Worm (Caenorhabditis elegans) whole organism, L3 larva: ENCODE results near the gene idh-2.

Experiments
- R02D3.7 ChIP-seq: fragments of 150-350 bp; optimal IDR thresholded peaks from 2 replicates; lab custom pipeline; 2014; ENCODE audit warnings: missing biosample characterization, missing genetic modification characterization
- ama-1 ChIP-seq: fragments of 150-350 bp; optimal IDR thresholded peaks from 2 replicates; lab custom pipeline; 2018
- ceh-16 ChIP-seq: sonication (generic microtip); optimal IDR thresholded peaks from 2 replicates; lab custom pipeline; 2017; ENCODE audit warnings: missing biosample characterization, missing genetic modification characterization
- ceh-28 ChIP-seq: fragments of 150-350 bp; optimal IDR thresholded peaks from 2 replicates; lab custom pipeline; 2014; ENCODE audit warnings: missing biosample characterization, missing genetic modification reagents, missing genetic modification characterization
- ceh-82 ChIP-seq: fragments of 150-350 bp; optimal IDR thresholded peaks from 2 replicates; lab custom pipeline; 2014; ENCODE audit warnings: missing biosample characterization, missing genetic modification characterization
- ceh-9 ChIP-seq: sonication (generic microtip); optimal IDR thresholded peaks from 2 replicates; lab custom pipeline; 2018; ENCODE audit warnings: missing biosample characterization, missing genetic modification characterization
- daf-12 ChIP-seq: fragments of 150-350 bp; optimal IDR thresholded peaks from 2 replicates; lab custom pipeline; 2014; ENCODE audit warnings: missing biosample characterization, missing genetic modification reagents, missing genetic modification characterization
- egl-27 ChIP-seq: sonication (generic microtip); optimal IDR thresholded peaks from 4 replicates; lab custom pipeline; 2017; ENCODE audit warnings: missing biosample characterization, missing genetic modification reagents, missing genetic modification characterization
- egl-5 ChIP-seq: fragments of 150-350 bp; optimal IDR thresholded peaks from 2 replicates; lab custom pipeline; 2017; ENCODE audit warnings: missing biosample characterization, missing genetic modification reagents, missing genetic modification characterization, inconsistent platforms
- elt-1 ChIP-seq: fragments of 150-350 bp; optimal IDR thresholded peaks from 2 replicates; lab custom pipeline; 2014; ENCODE audit warnings: missing biosample characterization, missing genetic modification characterization
- elt-2 ChIP-seq: sonication (generic microtip); optimal IDR thresholded peaks from 2 replicates; lab custom pipeline; 2016; ENCODE audit warnings: missing genetic modification reagents, mild to moderate bottlenecking, missing genetic modification characterization, missing compliant biosample characterization
- elt-3 ChIP-seq, 3 experiments: fragments of 150-350 bp in 1 of 3; sonication (generic microtip) in 2 of 3; optimal IDR thresholded peaks; 2 replicates in 2 of 3; 4 replicates in 1 of 3; lab custom pipeline; 2014 to 2017; ENCODE audit warnings: missing biosample characterization in 3 of 3, missing genetic modification characterization in 3 of 3
- fkh-10 ChIP-seq: sonication (generic microtip); optimal IDR thresholded peaks from 2 replicates; lab custom pipeline; 2017; ENCODE audit warnings: missing biosample characterization, missing genetic modification reagents, missing genetic modification characterization
- fkh-2 ChIP-seq: fragments of 150-350 bp; optimal IDR thresholded peaks from 2 replicates; lab custom pipeline; 2014; ENCODE audit warnings: missing biosample characterization, missing genetic modification reagents, missing genetic modification characterization
- fos-1 ChIP-seq: fragments of 150-350 bp; optimal IDR thresholded peaks from 2 replicates; lab custom pipeline; 2014; ENCODE audit warnings: missing biosample characterization, missing genetic modification characterization
- hmg-11 ChIP-seq: sonication (generic microtip); optimal IDR thresholded peaks from 2 replicates; lab custom pipeline; 2016; ENCODE audit warnings: missing genetic modification characterization, missing compliant biosample characterization
- jun-1 ChIP-seq: fragments of 150-350 bp; optimal IDR thresholded peaks from 2 replicates; lab custom pipeline; 2014; ENCODE audit warnings: missing biosample characterization, missing genetic modification reagents, missing genetic modification characterization
- lin-15B ChIP-seq: fragments of 150-350 bp; optimal IDR thresholded peaks from 2 replicates; lab custom pipeline; 2014; ENCODE audit warnings: missing biosample characterization, missing genetic modification characterization
- lin-39 ChIP-seq: fragments of 150-350 bp; optimal IDR thresholded peaks from 2 replicates; lab custom pipeline; 2018; ENCODE audit warnings: missing biosample characterization, missing genetic modification reagents, missing genetic modification characterization
- lsy-12 ChIP-seq: sonication (generic microtip); optimal IDR thresholded peaks from 2 replicates; lab custom pipeline; 2016; ENCODE audit warnings: mild to moderate bottlenecking, missing genetic modification characterization, missing compliant biosample characterization
- mdl-1 ChIP-seq: fragments of 150-350 bp; optimal IDR thresholded peaks from 2 replicates; lab custom pipeline; 2014; ENCODE audit warnings: missing biosample characterization, missing genetic modification characterization
- nfya-1 ChIP-seq: sonication (generic microtip); optimal IDR thresholded peaks from 2 replicates; lab custom pipeline; 2017; ENCODE audit warnings: missing genetic modification characterization, mild to moderate bottlenecking, missing compliant biosample characterization, antibody characterized with exemption, moderate library complexity; ENCODE audit not compliant: insufficient read depth
- nhr-11 ChIP-seq: fragments of 150-350 bp; optimal IDR thresholded peaks from 2 replicates; lab custom pipeline; 2014; ENCODE audit warnings: missing biosample characterization, missing genetic modification characterization
- nhr-12 ChIP-seq: fragments of 150-350 bp; optimal IDR thresholded peaks from 2 replicates; lab custom pipeline; 2014; ENCODE audit warnings: missing biosample characterization, missing genetic modification characterization
- nhr-23 ChIP-seq: fragments of 150-350 bp; optimal IDR thresholded peaks from 2 replicates; lab custom pipeline; 2014; ENCODE audit warnings: missing biosample characterization, missing genetic modification reagents, missing genetic modification characterization
- nhr-237 ChIP-seq: fragments of 150-350 bp; optimal IDR thresholded peaks from 2 replicates; lab custom pipeline; 2014; ENCODE audit warnings: missing biosample characterization, missing genetic modification characterization
- nhr-25 ChIP-seq: sonication (generic microtip); optimal IDR thresholded peaks from 2 replicates; lab custom pipeline; 2017; ENCODE audit warnings: missing biosample characterization, missing genetic modification characterization
- nhr-43 ChIP-seq: sonication (generic microtip); optimal IDR thresholded peaks from 2 replicates; lab custom pipeline; 2016; ENCODE audit warnings: mild to moderate bottlenecking, missing genetic modification characterization, missing compliant biosample characterization; ENCODE audit not compliant: poor library complexity, severe bottlenecking
- nhr-67 ChIP-seq: fragments of 150-350 bp; optimal IDR thresholded peaks from 2 replicates; lab custom pipeline; 2014; ENCODE audit warnings: missing biosample characterization, missing genetic modification characterization
- nhr-76 ChIP-seq: fragments of 150-350 bp; sonication (generic microtip); optimal IDR thresholded peaks from 5 replicates; lab custom pipeline; 2014; ENCODE audit warnings: missing biosample characterization, missing genetic modification characterization
- nhr-77 ChIP-seq: fragments of 150-350 bp; optimal IDR thresholded peaks from 2 replicates; lab custom pipeline; 2014; ENCODE audit warnings: missing biosample characterization, missing genetic modification characterization
- pha-4 ChIP-seq: fragments of 150-350 bp; optimal IDR thresholded peaks from 2 replicates; lab custom pipeline; 2014; ENCODE audit warnings: missing biosample characterization, missing genetic modification reagents, missing genetic modification characterization
- pqm-1 ChIP-seq: fragments of 150-350 bp; optimal IDR thresholded peaks from 2 replicates; lab custom pipeline; 2017; ENCODE audit warnings: missing biosample characterization, missing genetic modification characterization, inconsistent platforms
- sea-2 ChIP-seq: fragments of 150-350 bp; sonication (generic microtip); optimal IDR thresholded peaks from 4 replicates; lab custom pipeline; 2014; ENCODE audit warnings: missing biosample characterization, missing genetic modification reagents, missing genetic modification characterization
- skn-1 ChIP-seq: fragments of 150-350 bp; optimal IDR thresholded peaks from 2 replicates; lab custom pipeline; 2014; ENCODE audit warnings: missing biosample characterization, missing genetic modification characterization
- snpc-4 ChIP-seq: fragments of 150-350 bp; optimal IDR thresholded peaks from 2 replicates; lab custom pipeline; 2014; ENCODE audit warnings: missing biosample characterization, missing genetic modification characterization
- tbx-2 ChIP-seq: sonication (generic microtip); optimal IDR thresholded peaks from 2 replicates; lab custom pipeline; 2016; ENCODE audit warnings: mild to moderate bottlenecking, missing genetic modification characterization, missing compliant biosample characterization
- unc-39 ChIP-seq: sonication (generic microtip); optimal IDR thresholded peaks from 4 replicates; lab custom pipeline; 2017; ENCODE audit warnings: missing biosample characterization, missing genetic modification characterization
- unc-62 ChIP-seq: fragments of 150-350 bp; sonication (generic microtip); optimal IDR thresholded peaks from 4 replicates; lab custom pipeline; 2014; ENCODE audit warnings: missing biosample characterization, missing genetic modification reagents, missing genetic modification characterization
- ztf-11 ChIP-seq: fragments of 150-350 bp; optimal IDR thresholded peaks from 2 replicates; lab custom pipeline; 2014; ENCODE audit warnings: missing biosample characterization, missing genetic modification characterization
- ztf-4 ChIP-seq: fragments of 150-350 bp; optimal IDR thresholded peaks from 2 replicates; lab custom pipeline; 2014; ENCODE audit warnings: missing biosample characterization, missing genetic modification characterization

idh-2 gene

ce11 chrX:11257071-11257470 is 41.3 kb downstream of the idh-2 start, which contains the start of gene C03A3.1:
C03A3.1 (plus strand) TSS chrX:11257361.
- TF ChIP-seq nhr-11 (tag; lab: Kevin White, UChicago) (no peak), fkh-2 (tag; lab: Kevin White, UChicago) (no peak), lin-39 (tag; lab: Kevin White, UChicago) (peak; percentile 83), nhr-12 (tag; lab: Kevin White, UChicago) (no peak), hmg-11 (tag; lab: Kevin White, UChicago) (peak; percentile 39), egl-5 (tag; lab: Kevin White, UChicago) (no peak), elt-3 (tag; optimal IDR thresholded peaks at IDR 0.05; lab: Kevin White, UChicago) (no peak), nhr-25 (tag; lab: Kevin White, UChicago) (no peak), nhr-237 (tag; lab: Kevin White, UChicago) (no peak), sea-2 (GFP tag; lab: Kevin White, UChicago) (no peak), R02D3.7 (no peak), lin-15B (tag; lab: Kevin White, UChicago) (peak; percentile 21), jun-1 (tag; lab: Kevin White, UChicago) (no peak), pqm-1 (tag; lab: Kevin White, UChicago) (no peak), nhr-43 (tag; lab: Kevin White, UChicago) (no peak), nfya-1 (peak; percentile 44)
- TF ChIP-seq, all 47 proteins: peak for 4

ce11 chrX:11262319-11263074 is 46.7 kb downstream of the idh-2 start, which contains the start of gene C03A3.2:
C03A3.2 (plus strand) TSS chrX:11262848.
- TF ChIP-seq R02D3.7: no peak
- TF ChIP-seq daf-12: no peak
- TF ChIP-seq nhr-25 (tag; lab: Kevin White, UChicago): peak; percentile 83
- TF ChIP-seq nhr-76: no peak
- TF ChIP-seq jun-1 (tag; lab: Kevin White, UChicago): no peak
- peak; percentile 88 for TF ChIP-seq nfya-1
- peak; percentile 78 for TF ChIP-seq lin-15B (tag; lab: Kevin White, UChicago)
- TF ChIP-seq hmg-11 (tag; lab: Kevin White, UChicago): peak; percentile 84
- TF ChIP-seq mdl-1 (tag; lab: Kevin White, UChicago): no peak
- peak; percentile 43 for TF ChIP-seq pha-4
- no peak for TF ChIP-seq ceh-16 (tag; lab: Kevin White, UChicago)
- TF ChIP-seq egl-5 (tag; lab: Kevin White, UChicago): peak; percentile 95
- TF ChIP-seq fos-1 (tag; lab: Kevin White, UChicago): no peak
- TF ChIP-seq ztf-11 (tag; lab: Kevin White, UChicago): no peak
- TF ChIP-seq ceh-9 (tag; lab: Kevin White, UChicago): no peak
- no peak for TF ChIP-seq nhr-237 (tag; lab: Kevin White, UChicago)
- TF ChIP-seq fkh-10 (GFP tag; lab: Kevin White, UChicago): peak; percentile 17
- peak; percentile 43 for TF ChIP-seq elt-2 (tag; lab: Kevin White, UChicago)
- TF ChIP-seq nhr-23: peak; percentile 54
- no peak for TF ChIP-seq nhr-43 (tag; lab: Kevin White, UChicago)
- no peak for TF ChIP-seq fkh-2 (tag; lab: Kevin White, UChicago)
- TF ChIP-seq pqm-1 (tag; lab: Kevin White, UChicago): peak; percentile 85
- peak; percentile 19 for TF ChIP-seq tbx-2 (tag; lab: Kevin White, UChicago)
- no peak for TF ChIP-seq nhr-77 (tag; lab: Kevin White, UChicago)
- TF ChIP-seq snpc-4: peak; percentile 5
- no peak for TF ChIP-seq lsy-12 (tag; lab: Kevin White, UChicago)
- TF ChIP-seq nhr-12 (tag; lab: Kevin White, UChicago): no peak
- no peak for TF ChIP-seq ceh-82 (tag; lab: Kevin White, UChicago)
- no peak for TF ChIP-seq nhr-67
- TF ChIP-seq unc-39 (tag; lab: Kevin White, UChicago): no peak
- TF ChIP-seq elt-1 (tag; lab: Kevin White, UChicago): peak; percentile 42
- TF ChIP-seq ama-1 (lab: Kevin White, UChicago): no peak
- no peak for TF ChIP-seq sea-2 (GFP tag; lab: Kevin White, UChicago)
- TF ChIP-seq ztf-4 (tag; lab: Kevin White, UChicago): no peak
- peak; percentile 98 for TF ChIP-seq lin-39 (tag; lab: Kevin White, UChicago)
- TF ChIP-seq egl-27 (tag; lab: Kevin White, UChicago): peak; percentile 23
- TF ChIP-seq ceh-28: no peak
- TF ChIP-seq elt-3 (tag; optimal IDR thresholded peaks at IDR 0.05; lab: Kevin White, UChicago): no peak
- no peak for TF ChIP-seq unc-62
- no peak for TF ChIP-seq skn-1 (tag; lab: Kevin White, UChicago)
